Fruit fly (Drosophila melanogaster): Measurements from ENCODE around the gene CG12605.

CG12605 gene

dm6 chr3L:4010122-4010521 lies 45.6 kb upstream of the CG12605 start (continued):
- peak; percentile 14 for TF ChIP-seq CG17359 (tag; optimal IDR thresholded peaks at IDR 0.05)
- TF ChIP-seq CG6175 (GFP tag; IDR thresholded peaks at IDR 0.05): no peak
- no peak for TF ChIP-seq CG9609 (GFP tag; optimal IDR thresholded peaks at IDR 0.05)
- TF ChIP-seq tll (GFP tag; optimal IDR thresholded peaks at IDR 0.05): no peak
- no peak for TF ChIP-seq CG11247 (GFP tag; IDR thresholded peaks at IDR 0.05)
- TF ChIP-seq chif (GFP tag; optimal IDR thresholded peaks at IDR 0.05): no peak
- no peak for TF ChIP-seq CG4707 (GFP tag; optimal IDR thresholded peaks at IDR 0.05)
- TF ChIP-seq shn (GFP tag; optimal IDR thresholded peaks at IDR 0.05): no peak
- TF ChIP-seq lov (optimal IDR thresholded peaks at IDR 0.05): no peak
- no peak for TF ChIP-seq lov (GFP tag; IDR thresholded peaks at IDR 0.05)
- no peak for TF ChIP-seq Scr (GFP tag; IDR thresholded peaks at IDR 0.05; ENCODE audit: partially characterized antibody)
- no peak for TF ChIP-seq Nf-YC (tag; optimal IDR thresholded peaks at IDR 0.05)
- TF ChIP-seq CG7839 (tag; optimal IDR thresholded peaks at IDR 0.05): peak; percentile 38
- TF ChIP-seq klu (GFP tag; IDR thresholded peaks at IDR 0.05): no peak
- no peak for TF ChIP-seq CG10366 (GFP tag; IDR thresholded peaks at IDR 0.05)
- TF ChIP-seq CG3281 (GFP tag; optimal IDR thresholded peaks at IDR 0.05): peak; percentile 37
- no peak for TF ChIP-seq Dp (GFP tag; optimal IDR thresholded peaks at IDR 0.05)
- peak; percentile 7 for TF ChIP-seq CG10979 (tag; optimal IDR thresholded peaks at IDR 0.05)
- no peak for TF ChIP-seq Hr78 (GFP tag; optimal IDR thresholded peaks at IDR 0.05)
- TF ChIP-seq zf30C (GFP tag; optimal IDR thresholded peaks at IDR 0.05): no peak
- no peak for TF ChIP-seq prd (optimal IDR thresholded peaks at IDR 0.05)
- 0 out of 3 replicates have a peak, but pooled peaks have one; percentile 4 for TF ChIP-seq prd (GFP tag; IDR thresholded peaks at IDR 0.05)
- TF ChIP-seq Jarid2 (GFP tag; optimal IDR thresholded peaks at IDR 0.05): no peak
- TF ChIP-seq CG11504 (tag; optimal IDR thresholded peaks at IDR 0.05): peak; percentile 59
- peak; percentile 47 for TF ChIP-seq Hmr (GFP tag; optimal IDR thresholded peaks at IDR 0.05)
- TF ChIP-seq emc (GFP tag; optimal IDR thresholded peaks at IDR 0.05): no peak
- TF ChIP-seq schlank (tag; optimal IDR thresholded peaks at IDR 0.05): no peak
- TF ChIP-seq CG15514 (GFP tag; optimal IDR thresholded peaks at IDR 0.05): peak; percentile 15
- no peak for TF ChIP-seq ttk (GFP tag; IDR thresholded peaks at IDR 0.05)
- no peak for TF ChIP-seq CG1792 (GFP tag; optimal IDR thresholded peaks at IDR 0.05)
- TF ChIP-seq danr (GFP tag; IDR thresholded peaks at IDR 0.05): no peak
- TF ChIP-seq CG8388 (GFP tag; optimal IDR thresholded peaks at IDR 0.05): no peak
- TF ChIP-seq CG10543 (GFP tag; optimal IDR thresholded peaks at IDR 0.05): no peak
- no peak for TF ChIP-seq Stat92E (GFP tag; optimal IDR thresholded peaks at IDR 0.05)
- TF ChIP-seq CG4360 (GFP tag; IDR thresholded peaks at IDR 0.05): no peak
- no peak for TF ChIP-seq CG32772 (GFP tag; IDR thresholded peaks at IDR 0.05)
- TF ChIP-seq MTF-1 (GFP tag; optimal IDR thresholded peaks at IDR 0.05; ENCODE audit: borderline replicate concordance): no peak
- peak; percentile 51 for TF ChIP-seq gem (tag; optimal IDR thresholded peaks at IDR 0.05)
- no peak for TF ChIP-seq CG18619 (GFP tag; optimal IDR thresholded peaks at IDR 0.05)
- no peak for TF ChIP-seq z (GFP tag; IDR thresholded peaks at IDR 0.05)
- TF ChIP-seq lab (GFP tag; optimal IDR thresholded peaks at IDR 0.05): peak; percentile 44
- no peak for TF ChIP-seq Lim3 (GFP tag; IDR thresholded peaks at IDR 0.05)
- no peak for TF ChIP-seq CG32767 (GFP tag; IDR thresholded peaks at IDR 0.05)
- no peak for TF ChIP-seq CG15011 (GFP tag; optimal IDR thresholded peaks at IDR 0.05)
- no peak for TF ChIP-seq caup (GFP tag; optimal IDR thresholded peaks at IDR 0.05; ENCODE audit: severe bottlenecking)
- TF ChIP-seq Neu2 (GFP tag; optimal IDR thresholded peaks at IDR 0.05; ENCODE audit: borderline replicate concordance): no peak
- no peak for TF ChIP-seq cad (GFP tag; optimal IDR thresholded peaks at IDR 0.05)
- TF ChIP-seq CG2120 (GFP tag; optimal IDR thresholded peaks at IDR 0.05): peak; percentile 21
- TF ChIP-seq CG34422 (GFP tag; IDR thresholded peaks at IDR 0.05): no peak
- TF ChIP-seq CG12744 (GFP tag; optimal IDR thresholded peaks at IDR 0.05): no peak
- peak; percentile 21 for TF ChIP-seq CG10147 (GFP tag; optimal IDR thresholded peaks at IDR 0.05)
